Fruit fly (Drosophila melanogaster): ENCODE measurements around the gene GABA-B-R1.

- TF ChIP-seq Neu2 (GFP tag; optimal IDR thresholded peaks at IDR 0.05; ENCODE audit: borderline replicate concordance) (no peak), sug (tag; optimal IDR thresholded peaks at IDR 0.05) (no peak), Nf-YC (tag; optimal IDR thresholded peaks at IDR 0.05) (no peak), ara (GFP tag; IDR thresholded peaks at IDR 0.05) (no peak), Vsx1 (GFP tag; optimal IDR thresholded peaks at IDR 0.05) (no peak), Dll (GFP tag; IDR thresholded peaks at IDR 0.05; ENCODE audit: partially characterized antibody) (no peak), dimm (GFP tag; IDR thresholded peaks at IDR 0.05) (no peak), klu (GFP tag; IDR thresholded peaks at IDR 0.05) (no peak), CG17568 (GFP tag; optimal IDR thresholded peaks at IDR 0.05) (no peak), CG33213 (GFP tag; optimal IDR thresholded peaks at IDR 0.05) (no peak)
Observed at dm6 chr2L:15055105-15055504, 39.0 kb downstream of the GABA-B-R1 start.
